Worm (Caenorhabditis elegans): ENCODE measurements around the gene F07C6.2.

F07C6.2 gene

DNA sequence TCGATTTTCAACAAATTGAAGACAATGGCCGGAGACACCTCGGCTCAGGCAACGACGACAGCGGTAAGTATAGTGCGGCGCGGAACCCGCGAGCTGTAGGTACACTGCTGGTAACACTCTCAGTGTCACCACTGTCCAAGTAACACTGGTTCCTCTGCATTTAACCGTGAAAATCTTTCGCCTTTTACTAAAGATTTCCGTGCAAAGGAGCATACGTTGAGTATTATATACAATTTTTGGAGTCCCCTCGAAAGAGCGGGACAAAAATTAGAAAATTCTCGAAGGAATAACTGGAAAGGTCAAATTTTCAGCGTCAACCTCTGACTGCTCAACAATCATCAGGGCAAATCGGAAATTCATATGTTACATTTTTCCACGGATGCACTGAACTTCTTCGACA lies 5.0 kb upstream of the F07C6.2 start (continued):
- TF ChIP-seq lsy-27 (tag; optimal IDR thresholded peaks at IDR 0.05; ENCODE audit: borderline replicate concordance, insufficient read depth) (no peak), madf-6 (GFP tag; IDR thresholded peaks at IDR 0.05) (peak; percentile 76), ekl-4 (GFP tag; IDR thresholded peaks at IDR 0.05) (no peak; the same call in 1 of the 2 replicates), hsf-1 (GFP tag; IDR thresholded peaks at IDR 0.05) (peak; percentile 88), tbx-9 (tag; optimal IDR thresholded peaks at IDR 0.05; ENCODE audit: borderline replicate concordance) (no peak), ceh-91 (GFP tag; IDR thresholded peaks at IDR 0.05) (no peak), tlf-1 (GFP tag; optimal IDR thresholded peaks at IDR 0.05) (no peak), ztf-26 (tag; optimal IDR thresholded peaks at IDR 0.05) (no peak), mxl-1 (tag; optimal IDR thresholded peaks at IDR 0.05) (no peak), rpc-1 (optimal IDR thresholded peaks at IDR 0.05) (no peak), rpc-1 (tag; optimal IDR thresholded peaks at IDR 0.05) (no peak), tbp1 (GFP tag; optimal IDR thresholded peaks at IDR 0.05) (peak; percentile 75), ceh-27 (GFP tag; optimal IDR thresholded peaks at IDR 0.05) (no peak), nfyb-1 (GFP tag; IDR thresholded peaks at IDR 0.05) (peak; percentile 55; the same call in 1 of the 2 replicates), unc-130 (GFP tag; optimal IDR thresholded peaks at IDR 0.05) (no peak), K11D2.4 (GFP tag; IDR thresholded peaks at IDR 0.05) (no peak), sptf-2 (GFP tag; optimal IDR thresholded peaks at IDR 0.05) (no peak), attf-5 (GFP tag; optimal IDR thresholded peaks at IDR 0.05) (no peak), ceh-79 (tag; optimal IDR thresholded peaks at IDR 0.05) (no peak), die-1 (tag; optimal IDR thresholded peaks at IDR 0.05) (no peak), hlh-12 (tag; optimal IDR thresholded peaks at IDR 0.05) (no peak), xnd-1 (tag; optimal IDR thresholded peaks at IDR 0.05) (no peak), ztf-18 (tag; optimal IDR thresholded peaks at IDR 0.05) (no peak), nhr-90 (tag; optimal IDR thresholded peaks at IDR 0.05) (no peak), Y95B8A.8 (GFP tag; IDR thresholded peaks at IDR 0.05) (no peak), cebp-1 (GFP tag; IDR thresholded peaks at IDR 0.05) (no peak), cebp-1 (tag; optimal IDR thresholded peaks at IDR 0.05) (no peak), bed-2 (GFP tag; IDR thresholded peaks at IDR 0.05) (no peak), fkh-3 (tag; optimal IDR thresholded peaks at IDR 0.05) (no peak), Y67H2A.10 (GFP tag; conservative IDR thresholded peaks at IDR 0.05) (no peak), hmg-1.2 (GFP tag; IDR thresholded peaks at IDR 0.05) (peak; percentile 98), ama-1 (optimal IDR thresholded peaks at IDR 0.05) (no peak), ama-1 (GFP tag; optimal IDR thresholded peaks at IDR 0.05) (no peak), ztf-28 (GFP tag; IDR thresholded peaks at IDR 0.05) (no peak), T07F8.4 (tag; optimal IDR thresholded peaks at IDR 0.05) (no peak), mcd-1 (GFP tag; IDR thresholded peaks at IDR 0.05) (peak; percentile 49; the same call in 1 of the 2 replicates), rec-8 (tag; optimal IDR thresholded peaks at IDR 0.05) (no peak), attf-3 (GFP tag; conservative IDR thresholded peaks at IDR 0.05) (peak; percentile 41; the same call in 1 of the 2 replicates), ztf-3 (GFP tag; optimal IDR thresholded peaks at IDR 0.05) (no peak), Y53G8AR.9 (GFP tag; conservative IDR thresholded peaks at IDR 0.05) (no peak), madf-10 (tag; optimal IDR thresholded peaks at IDR 0.05) (no peak), hmg-20 (GFP tag; IDR thresholded peaks at IDR 0.05) (no peak), lin-40 (tag; optimal IDR thresholded peaks at IDR 0.05) (no peak), B0336.3 (GFP tag; IDR thresholded peaks at IDR 0.05) (peak; percentile 66; the same call in 1 of the 2 replicates), snpc-4 (GFP tag; optimal IDR thresholded peaks at IDR 0.05) (peak; percentile 92), snpc-4 (tag; optimal IDR thresholded peaks at IDR 0.05) (peak; percentile 88 to 97 (median 94)), efl-1 (GFP tag; optimal IDR thresholded peaks at IDR 0.05) (peak; percentile 13), nhr-80 (tag; optimal IDR thresholded peaks at IDR 0.05) (no peak), C06A6.2 (GFP tag; conservative IDR thresholded peaks at IDR 0.05) (no peak), F23B12.7 (tag; optimal IDR thresholded peaks at IDR 0.05; ENCODE audit: insufficient read depth) (no peak), madf-3 (GFP tag; IDR thresholded peaks at IDR 0.05) (no peak)
